Fruit fly (Drosophila melanogaster): Measurements from ENCODE around the gene f.

Gene f

DNA sequence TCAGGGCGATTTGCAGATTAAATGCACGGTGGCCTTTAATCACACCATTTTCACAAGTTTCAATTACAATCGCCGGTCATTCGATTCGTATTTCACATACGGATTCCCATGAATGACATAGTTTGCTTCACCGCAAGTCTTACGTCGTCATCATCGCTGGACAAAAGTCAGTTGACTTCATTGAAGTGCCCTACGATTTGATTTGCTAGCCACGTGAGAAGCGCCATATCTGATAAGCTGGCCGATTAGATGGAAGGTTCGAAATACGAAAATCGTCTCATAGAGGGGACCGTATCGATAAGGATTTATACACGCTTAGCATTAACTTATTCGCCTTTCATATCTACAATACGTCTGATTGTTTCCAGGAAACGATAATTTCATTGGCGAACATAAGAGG is 52.3 kb downstream of the f start:
- TF ChIP-seq noc (tag; optimal IDR thresholded peaks at IDR 0.05), result no peak

DNA sequence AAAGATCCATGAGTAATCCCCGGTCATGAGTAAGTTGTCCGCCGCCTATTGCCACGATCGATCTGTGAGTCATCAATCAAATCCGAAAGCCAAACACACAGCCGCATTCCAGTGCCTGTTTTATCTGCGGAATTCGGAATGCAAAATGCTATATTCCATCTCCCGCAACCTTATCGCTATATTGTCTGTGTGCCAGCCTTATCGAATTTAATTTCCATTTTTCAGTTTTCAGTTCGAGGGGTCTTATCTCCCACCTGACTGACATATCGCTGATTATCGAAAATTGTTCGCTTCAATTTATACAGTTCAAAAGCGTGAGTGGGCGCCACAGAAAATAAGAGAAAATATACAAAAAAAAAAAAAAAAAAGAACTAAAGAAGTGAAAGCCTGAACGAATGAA is 56.5 kb downstream of the f start:
- no peak for TF ChIP-seq noc (tag; optimal IDR thresholded peaks at IDR 0.05)

DNA sequence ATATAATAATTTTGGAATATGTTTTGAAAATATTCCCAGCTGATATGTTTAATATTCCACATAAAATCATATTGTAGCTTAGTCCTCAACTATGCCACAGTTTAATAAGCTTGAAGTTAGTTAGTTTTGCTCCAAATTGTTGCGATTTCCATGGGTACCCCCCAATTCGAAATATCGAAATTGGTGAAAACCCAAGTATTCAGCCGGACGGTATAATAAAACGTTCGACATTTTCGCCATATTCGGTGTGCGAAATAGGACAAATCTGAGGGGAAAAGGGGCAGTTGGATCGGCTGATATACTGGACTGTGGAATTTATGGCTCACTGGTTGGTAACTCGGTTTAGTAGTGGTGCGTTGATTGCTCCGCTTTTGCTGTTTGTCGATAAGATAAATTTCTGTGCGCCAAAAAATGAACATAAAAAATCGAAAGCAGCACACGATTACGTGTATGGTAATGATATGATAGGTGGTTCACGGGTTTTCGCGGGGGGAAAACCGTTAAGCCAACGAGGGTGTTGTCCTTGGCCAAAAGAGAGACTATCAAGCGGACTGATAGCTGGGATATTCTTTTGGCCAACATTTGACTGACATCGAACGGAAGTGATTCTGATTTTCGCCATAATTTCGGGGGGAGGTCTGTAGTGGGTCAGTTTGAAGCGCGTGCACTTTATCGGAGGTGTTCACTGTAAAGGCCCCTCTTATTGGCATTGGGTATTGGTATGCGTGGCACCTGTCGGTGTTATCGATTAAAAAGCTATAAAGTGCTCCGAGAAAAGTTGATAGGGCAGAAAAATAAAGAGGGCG is 57.6 kb downstream of the f start:
- peak; percentile 18 for TF ChIP-seq noc (tag; optimal IDR thresholded peaks at IDR 0.05)

DNA sequence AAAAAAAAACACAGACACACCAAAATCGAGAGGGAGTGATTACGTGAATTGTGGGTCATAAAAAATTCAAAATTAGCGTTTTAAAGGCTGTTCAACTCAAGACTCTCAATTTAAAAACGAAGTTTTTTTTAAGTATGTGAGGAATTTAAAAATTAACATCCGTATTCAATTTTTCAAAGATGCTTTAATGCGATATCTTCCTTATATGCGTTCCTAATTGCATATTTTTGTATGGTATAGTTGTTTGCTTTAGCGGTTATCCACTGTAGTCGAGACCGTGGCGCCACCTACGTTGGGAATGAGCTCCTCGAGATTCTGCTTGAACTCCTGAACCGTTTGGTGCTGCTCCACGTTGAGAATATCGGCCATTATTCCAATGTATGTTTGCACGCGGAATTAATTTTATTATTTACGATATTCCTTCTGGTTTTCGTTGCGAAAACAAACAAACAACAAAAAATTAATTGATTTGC is 58.3 kb downstream of the f start:
- no peak for TF ChIP-seq noc (tag; optimal IDR thresholded peaks at IDR 0.05)

DNA sequence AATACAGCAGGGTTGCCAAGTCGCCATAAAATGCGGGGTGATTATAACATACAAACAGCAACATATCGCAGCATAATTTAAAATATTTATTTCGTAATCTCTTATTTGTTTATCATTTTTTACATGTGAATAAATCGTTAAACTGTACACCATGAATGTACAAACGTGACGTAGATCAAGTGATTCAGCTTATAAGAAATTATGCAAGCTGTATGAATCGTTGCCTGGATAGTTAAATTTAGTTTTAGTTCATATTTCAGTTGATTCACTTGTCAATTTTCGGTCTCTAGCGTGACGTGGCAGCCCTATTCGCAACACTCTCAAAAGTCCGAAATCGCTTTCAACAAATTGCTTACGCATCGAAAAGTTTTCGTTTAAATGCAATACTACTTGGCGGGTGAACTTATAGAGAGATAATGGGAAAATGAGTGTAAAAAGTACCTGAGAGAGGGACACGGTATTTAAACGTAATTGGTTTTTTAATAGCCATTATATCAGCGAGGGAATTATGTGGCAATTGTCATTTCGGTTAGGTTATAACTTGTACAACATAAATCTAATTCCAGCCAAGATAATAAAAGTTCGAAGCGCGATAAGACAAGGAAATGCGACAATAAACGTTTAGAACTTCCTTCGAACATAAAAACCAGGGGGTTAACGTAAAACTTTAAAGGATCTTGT is 59.4 kb downstream of the f start:
- peak; percentile 94 for TF ChIP-seq noc (tag; optimal IDR thresholded peaks at IDR 0.05)

DNA sequence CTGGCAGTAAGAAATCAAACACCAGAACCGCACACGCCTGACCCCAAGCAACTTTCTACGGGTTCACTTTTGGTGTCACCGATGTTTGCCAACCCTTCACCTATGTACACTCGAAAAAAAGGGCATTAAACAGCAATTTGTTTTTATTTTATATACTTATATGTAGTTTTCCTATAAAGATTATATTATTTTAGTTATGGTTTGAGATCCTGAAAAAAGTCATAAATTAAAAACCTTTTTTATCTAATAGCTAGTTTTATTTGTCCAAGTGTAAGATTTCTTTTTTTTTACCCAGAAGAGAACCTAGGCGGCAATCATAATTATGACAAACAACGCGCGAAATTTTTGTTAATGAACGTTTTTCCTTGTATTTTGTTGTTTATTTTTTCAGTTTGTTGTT is 60.6 kb downstream of the f start:
- peak; percentile 73 for TF ChIP-seq noc (tag; optimal IDR thresholded peaks at IDR 0.05)

DNA sequence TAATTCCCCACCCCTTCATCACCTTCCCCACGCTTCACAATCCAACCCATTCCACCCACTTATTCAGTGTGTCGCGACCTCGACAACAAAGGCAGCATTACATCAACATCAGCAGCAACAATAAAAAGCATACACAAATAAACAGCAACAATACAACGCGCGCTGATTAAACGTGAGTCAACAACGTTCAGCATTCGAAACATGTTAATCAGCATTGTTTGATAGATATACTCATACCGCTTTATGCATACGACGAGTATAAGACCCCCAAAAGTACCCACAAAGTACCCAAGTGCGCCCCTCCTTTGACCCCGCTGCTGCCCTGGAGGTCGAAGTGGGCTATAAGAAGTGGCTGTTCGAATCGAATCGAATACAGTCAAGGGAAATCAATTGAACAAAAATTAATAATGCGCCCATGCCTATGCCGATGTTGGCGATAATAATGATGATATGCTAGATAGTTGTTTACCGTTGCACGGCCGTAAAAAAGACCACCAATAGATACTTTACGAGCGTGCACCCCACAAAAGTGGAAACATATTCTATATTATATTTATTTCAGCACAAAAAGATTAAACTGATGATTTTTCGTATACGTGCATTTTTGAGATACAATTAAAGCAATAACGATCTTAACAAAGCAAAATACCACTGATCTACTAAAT is 61.6 kb downstream of the f start:
- TF ChIP-seq noc (tag; optimal IDR thresholded peaks at IDR 0.05), result no peak

DNA sequence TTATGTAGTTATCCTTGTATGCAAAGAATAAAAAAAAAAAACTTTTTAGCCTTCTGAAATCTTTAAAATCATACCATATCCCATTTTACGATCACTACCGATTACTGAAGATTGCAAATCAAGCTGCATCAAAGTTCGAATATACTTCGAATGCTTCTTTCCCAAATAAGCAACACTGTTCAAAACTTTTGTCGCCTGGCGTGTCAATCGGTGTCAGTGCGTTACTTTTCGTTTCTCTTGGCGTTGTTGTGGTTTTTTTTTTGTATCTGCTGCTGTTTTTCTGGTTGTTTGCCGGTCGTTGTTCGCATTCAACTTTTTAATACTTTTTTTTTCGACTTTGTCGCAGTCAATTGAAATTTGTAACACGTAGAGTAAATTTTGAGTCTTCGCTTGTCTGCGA is 62.2 kb downstream of the f start:
- no peak for TF ChIP-seq noc (tag; optimal IDR thresholded peaks at IDR 0.05)

DNA sequence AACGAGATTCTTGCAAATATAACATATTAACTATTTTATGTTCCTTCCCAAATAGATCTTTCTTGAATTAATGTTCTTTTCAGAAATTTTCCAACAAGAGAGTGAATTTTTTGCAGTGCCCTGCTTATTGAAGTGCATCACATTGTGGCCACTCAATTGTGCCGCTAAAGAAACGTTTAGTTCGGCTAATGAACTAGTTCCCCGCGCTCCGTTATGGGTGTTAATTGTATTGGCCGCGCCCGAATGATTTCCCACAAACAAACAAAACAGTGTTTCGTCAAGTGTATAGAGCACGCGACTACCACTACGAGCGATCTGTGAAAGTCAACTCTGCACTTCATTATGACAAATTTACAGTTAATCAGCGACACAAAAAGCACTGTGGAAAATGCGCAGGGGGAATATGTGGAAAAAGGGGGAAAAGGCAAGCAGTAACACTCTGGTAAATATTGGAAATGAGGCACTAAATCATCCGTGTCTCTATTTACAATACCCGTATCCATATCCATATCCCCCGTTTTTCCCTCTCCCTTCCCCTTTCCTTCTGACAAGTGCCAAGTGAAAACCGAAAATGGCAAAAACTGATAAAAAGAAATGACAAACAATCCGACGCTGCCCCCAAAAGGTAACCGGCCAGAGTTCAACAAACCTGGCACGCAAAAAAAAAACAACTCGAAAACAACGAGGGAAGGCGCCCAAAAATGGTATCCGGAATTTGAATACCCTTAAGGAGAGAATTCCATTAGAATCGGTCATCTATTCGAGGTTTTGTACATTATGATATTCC is 63.7 kb downstream of the f start:
- TF ChIP-seq noc (tag; optimal IDR thresholded peaks at IDR 0.05), result no peak

DNA sequence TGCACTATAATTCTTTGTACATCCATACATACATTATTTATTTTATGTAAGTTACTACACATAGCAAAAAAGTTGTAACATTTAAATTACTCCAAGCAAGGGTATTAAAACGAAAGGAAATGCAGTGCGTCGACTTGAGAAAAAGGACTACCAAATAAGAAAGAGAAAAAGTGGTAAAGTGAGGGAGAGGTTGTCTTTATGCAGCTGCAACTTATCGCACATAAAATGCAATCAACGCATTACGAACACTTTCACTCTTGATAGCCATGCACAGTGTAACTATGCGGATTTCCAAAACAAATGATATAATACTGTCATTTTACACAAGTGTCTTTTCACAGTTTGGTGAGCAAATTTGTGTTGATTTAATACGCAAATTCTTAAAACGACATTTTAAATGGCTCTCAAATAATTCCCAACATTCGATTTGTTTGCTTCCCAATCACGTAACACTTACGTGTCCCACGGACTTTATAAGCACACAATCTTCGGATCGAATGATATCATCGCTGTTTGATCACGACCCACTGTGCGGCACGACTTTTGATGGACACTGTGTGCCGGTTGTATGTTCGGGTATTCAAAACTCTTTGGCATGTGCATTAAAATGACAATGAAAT is 64.4 kb downstream of the f start:
- no peak for TF ChIP-seq noc (tag; optimal IDR thresholded peaks at IDR 0.05)

DNA sequence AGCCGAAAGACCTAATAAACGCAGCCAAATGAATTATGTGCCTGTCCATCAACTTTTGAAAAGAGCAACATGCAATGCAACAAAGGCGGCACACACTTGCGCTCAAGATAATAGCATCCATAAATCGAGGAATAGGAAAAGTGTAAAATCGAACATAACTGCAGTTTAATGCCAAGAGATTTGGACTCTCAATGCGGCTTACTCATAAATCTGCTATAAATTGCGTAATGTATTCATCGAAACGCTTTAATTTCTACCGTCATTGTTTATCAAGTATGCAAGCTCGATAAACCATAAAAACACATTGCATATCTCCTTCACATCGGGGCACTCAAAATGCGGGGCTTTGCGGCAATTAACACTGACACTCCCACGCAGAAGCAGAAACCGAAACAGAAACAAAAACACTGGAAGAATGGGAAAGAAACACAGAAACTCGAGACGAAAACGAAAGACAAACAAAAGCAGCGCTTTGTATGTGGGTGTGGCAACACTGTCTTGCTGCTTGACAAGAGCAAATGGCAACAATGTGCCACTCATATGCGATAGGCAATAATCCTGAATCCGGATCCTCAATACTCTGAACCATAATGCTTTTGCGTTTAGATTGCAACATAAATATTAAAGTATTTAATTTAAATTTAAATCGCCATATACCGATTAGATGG is 65.3 kb downstream of the f start:
- TF ChIP-seq noc (tag; optimal IDR thresholded peaks at IDR 0.05), result no peak

DNA sequence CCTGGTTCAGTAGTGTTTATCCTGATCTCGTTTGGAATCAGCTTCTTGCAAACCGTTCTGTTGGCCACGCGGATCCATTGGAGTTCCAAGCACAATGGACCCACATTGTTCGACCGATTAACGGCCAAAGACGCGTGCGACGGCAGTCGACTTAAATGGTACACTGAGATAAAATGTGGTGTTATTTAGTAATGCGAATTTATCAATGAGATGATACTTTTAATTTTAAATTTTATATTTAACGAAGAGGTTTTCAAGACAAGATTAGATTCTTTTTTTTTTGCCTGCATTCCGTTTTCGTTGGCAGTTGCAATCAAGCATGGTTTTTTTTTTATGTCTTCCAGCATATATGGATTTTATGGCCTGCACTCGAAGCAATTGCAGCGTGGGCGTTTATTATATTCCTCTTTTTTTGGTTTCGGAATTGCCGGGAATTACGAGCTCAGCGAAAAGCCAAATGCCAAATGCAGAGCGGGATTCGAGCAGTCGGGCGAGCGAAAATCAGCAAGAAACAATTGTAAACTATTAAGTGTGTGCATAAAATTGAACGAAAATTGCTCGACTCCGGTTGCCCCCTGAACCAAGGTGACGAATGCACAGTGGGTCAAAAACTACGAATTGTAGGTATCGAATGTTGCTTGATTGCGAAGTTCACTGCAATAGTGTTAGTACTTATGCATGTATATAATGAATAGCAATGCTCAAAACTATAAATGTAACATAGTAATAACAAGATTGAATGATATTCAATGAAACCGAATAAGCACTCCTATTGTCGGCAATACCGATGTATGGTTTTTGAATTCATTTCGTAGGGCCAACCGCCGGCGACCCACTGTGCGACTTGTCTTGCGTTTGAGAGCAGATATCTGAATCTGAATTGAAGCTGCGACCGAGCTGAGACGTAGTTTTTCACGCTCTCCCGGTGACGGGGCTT is 66.4 kb downstream of the f start:
- peak; percentile 70 for TF ChIP-seq noc (tag; optimal IDR thresholded peaks at IDR 0.05)

DNA sequence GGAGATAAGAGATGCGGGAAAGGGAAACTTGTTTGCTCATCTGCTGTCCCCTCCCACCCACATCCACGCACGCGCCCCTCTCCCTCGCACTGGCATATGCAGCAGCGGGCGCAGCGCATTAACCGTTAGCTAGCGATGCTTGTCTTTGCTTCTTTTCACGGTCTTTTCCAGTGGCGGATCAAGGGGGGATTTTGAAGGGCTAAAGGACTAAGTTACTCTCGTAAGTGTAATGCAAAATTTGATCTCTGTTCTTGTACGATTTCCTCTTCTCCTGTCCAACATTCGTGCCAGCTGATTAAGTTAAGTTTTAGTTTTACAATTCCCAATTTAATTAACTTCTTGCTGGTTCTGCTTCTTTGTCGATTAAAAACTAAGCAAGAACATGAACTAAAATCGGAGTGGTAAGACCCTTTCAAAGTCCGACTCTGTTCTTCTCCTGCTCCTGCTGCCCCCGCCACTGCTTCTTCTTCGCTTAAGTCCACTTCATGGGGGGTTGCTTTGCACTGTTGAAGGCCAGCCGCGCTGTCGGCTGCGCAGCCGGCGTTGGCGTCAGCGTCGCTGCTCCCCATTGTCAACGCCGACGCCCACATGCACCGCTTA is 68.0 kb downstream of the f start:
- TF ChIP-seq noc (tag; optimal IDR thresholded peaks at IDR 0.05), result no peak
